Fruit fly (Drosophila melanogaster) whole organism, embryonic: ENCODE results near the gene CG32280.

Experiments used
- BEAF-32 ChIP-seq: fragments of 200-800 bp; sonication (Bioruptor generic); optimal IDR thresholded peaks from 3 replicates; lab custom pipeline; 2017; ENCODE audit warnings: missing biosample characterization, missing genetic modification characterization, mild to moderate bottlenecking, moderate library complexity, missing genetic modification reagents
- CG13775 ChIP-seq: fragments of 200-800 bp; sonication (Bioruptor generic); optimal IDR thresholded peaks from 3 replicates; lab custom pipeline; 2017; ENCODE audit warnings: missing biosample characterization, mild to moderate bottlenecking, missing genetic modification characterization
- CG14860 ChIP-seq: fragments of 200-800 bp; sonication (Bioruptor generic); IDR thresholded peaks from 3 replicates; pipeline ENCODE4 v1.3.6; 2022; ENCODE audit warnings: missing biosample characterization, missing genetic modification characterization; ENCODE audit not compliant: partially characterized antibody
- CG15696 ChIP-seq: fragments of 200-800 bp; sonication (Bioruptor generic); optimal IDR thresholded peaks from 2 replicates; lab custom pipeline; 2019; ENCODE audit warnings: missing biosample characterization, mild to moderate bottlenecking, missing genetic modification characterization, moderate library complexity
- CG1602 ChIP-seq: fragments of 200-800 bp; sonication (Bioruptor generic); optimal IDR thresholded peaks from 3 replicates; lab custom pipeline; 2016; ENCODE audit warnings: missing biosample characterization, missing genetic modification characterization
- CG17385 ChIP-seq: fragments of 200-800 bp; sonication (Bioruptor generic); optimal IDR thresholded peaks from 3 replicates; lab custom pipeline; 2018; ENCODE audit warnings: missing biosample characterization, mild to moderate bottlenecking, missing genetic modification characterization
- CG17568 ChIP-seq: fragments of 200-800 bp; sonication (Bioruptor generic); optimal IDR thresholded peaks from 2 replicates; lab custom pipeline; 2018; ENCODE audit warnings: missing biosample characterization, mild to moderate bottlenecking, missing genetic modification characterization, moderate library complexity
- CG32767 ChIP-seq: fragments of 200-800 bp; sonication (Bioruptor generic); IDR thresholded peaks from 2 replicates; pipeline ENCODE4 v1.3.6; 2022; ENCODE audit warnings: missing biosample characterization, missing genetic modification characterization
- CG3995 ChIP-seq: fragments of 200-800 bp; sonication (Bioruptor generic); optimal IDR thresholded peaks from 3 replicates; lab custom pipeline; 2016; ENCODE audit warnings: missing biosample characterization, missing genetic modification characterization
- CG42726 ChIP-seq: fragments of 200-800 bp; sonication (Bioruptor generic); IDR thresholded peaks from 2 replicates; pipeline ENCODE4 v1.3.6; 2022; ENCODE audit warnings: missing biosample characterization, missing genetic modification characterization; ENCODE audit not compliant: partially characterized antibody
- CG5953 ChIP-seq: fragments of 200-800 bp; sonication (Bioruptor generic); IDR thresholded peaks from 2 replicates; pipeline ENCODE4 v1.3.6; 2022; ENCODE audit warnings: missing biosample characterization, missing genetic modification characterization
- CG7556 ChIP-seq: fragments of 200-800 bp; sonication (Bioruptor generic); optimal IDR thresholded peaks from 2 replicates; lab custom pipeline; 2017; ENCODE audit warnings: missing biosample characterization, mild to moderate bottlenecking, missing genetic modification characterization
- CG8281 ChIP-seq: fragments of 200-800 bp; sonication (Bioruptor generic); optimal IDR thresholded peaks from 2 replicates; lab custom pipeline; 2018; ENCODE audit warnings: missing biosample characterization, mild to moderate bottlenecking, missing genetic modification characterization, moderate library complexity
- CG9437 ChIP-seq: fragments of 200-800 bp; sonication (Bioruptor generic); optimal IDR thresholded peaks from 2 replicates; lab custom pipeline; 2018; ENCODE audit warnings: missing biosample characterization, mild to moderate bottlenecking, missing genetic modification characterization
- CG9817 ChIP-seq: fragments of 200-800 bp; sonication (Bioruptor generic); optimal IDR thresholded peaks from 2 replicates; lab custom pipeline; 2018; ENCODE audit warnings: missing biosample characterization, mild to moderate bottlenecking, missing genetic modification characterization, moderate library complexity
- D ChIP-seq, 2 experiments: fragments of 200-800 bp in 1 of 2; fragments of >200 bp in 1 of 2; sonication (Bioruptor generic) in 1 of 2; optimal IDR thresholded peaks; 2 replicates in 1 of 2; 3 replicates in 1 of 2; lab custom pipeline; 2017; ENCODE audit warnings: mild to moderate bottlenecking in 1 of 2, missing biosample characterization in 1 of 2, missing genetic modification characterization in 1 of 2, missing genetic modification reagents in 1 of 2
- Dfd ChIP-seq, 2 experiments: fragments of >200 bp; optimal IDR thresholded peaks; 2 replicates each; lab custom pipeline; 2017; ENCODE audit warnings: missing biosample characterization in 2 of 2, missing genetic modification characterization in 2 of 2
- Ets65A ChIP-seq: fragments of 200-800 bp; sonication (Bioruptor generic); peaks from one replicate; lab custom pipeline; 2016; ENCODE audit warnings: missing biosample characterization, missing genetic modification characterization
- Hand ChIP-seq: fragments of 200-800 bp; sonication (Bioruptor generic); optimal IDR thresholded peaks from 2 replicates; lab custom pipeline; 2017; ENCODE audit warnings: mild to moderate bottlenecking, missing biosample characterization, missing genetic modification reagents, missing genetic modification characterization
- Hsf ChIP-seq: fragments of 200-800 bp; sonication (Bioruptor generic); optimal IDR thresholded peaks from 3 replicates; lab custom pipeline; 2016; ENCODE audit warnings: missing biosample characterization, missing genetic modification characterization
- MBD-R2 ChIP-seq: fragments of 200-800 bp; sonication (Bioruptor generic); IDR thresholded peaks from 2 replicates; pipeline ENCODE4 v1.3.6; 2022; ENCODE audit warnings: missing biosample characterization, missing genetic modification characterization
- MESR4 ChIP-seq: fragments of 200-800 bp; sonication (Bioruptor generic); optimal IDR thresholded peaks from 2 replicates; lab custom pipeline; 2018; ENCODE audit warnings: missing biosample characterization, mild to moderate bottlenecking, missing genetic modification characterization, moderate library complexity
- Med ChIP-seq: fragments of 200-800 bp; sonication (Bioruptor generic); peaks from one replicate; lab custom pipeline; 2016; ENCODE audit warnings: missing biosample characterization, missing genetic modification characterization, mild to moderate bottlenecking, inconsistent platforms, moderate library complexity
- Rfx ChIP-seq: fragments of 200-800 bp; sonication (Bioruptor generic); IDR thresholded peaks from 2 replicates; pipeline ENCODE4 v1.3.6; 2022; ENCODE audit warnings: missing biosample characterization, missing genetic modification characterization
- Sox102F ChIP-seq: fragments of 200-800 bp; sonication (Bioruptor generic); optimal IDR thresholded peaks from 2 replicates; lab custom pipeline; 2018; ENCODE audit warnings: missing biosample characterization, mild to moderate bottlenecking, missing genetic modification characterization, moderate library complexity
- Stat92E ChIP-seq, 3 experiments: fragments of >200 bp in 2 of 3; fragments of 200-800 bp in 1 of 3; sonication (Bioruptor generic) in 1 of 3; optimal IDR thresholded peaks; 2 replicates each; lab custom pipeline; 2017 to 2019; ENCODE audit warnings: missing biosample characterization in 3 of 3, missing genetic modification characterization in 3 of 3, mild to moderate bottlenecking in 1 of 3, moderate library complexity in 1 of 3
- YL-1 ChIP-seq: fragments of 200-800 bp; sonication (Bioruptor generic); optimal IDR thresholded peaks from 3 replicates; lab custom pipeline; 2017; ENCODE audit warnings: missing biosample characterization, mild to moderate bottlenecking, missing genetic modification characterization
- ara ChIP-seq: fragments of 200-800 bp; sonication (Bioruptor generic); IDR thresholded peaks from 2 replicates; pipeline ENCODE4 v1.3.6; 2022; ENCODE audit warnings: missing biosample characterization, missing genetic modification characterization
- ash1 ChIP-seq: fragments of 200-800 bp; sonication (Bioruptor generic); optimal IDR thresholded peaks from 2 replicates; lab custom pipeline; 2018; ENCODE audit warnings: missing biosample characterization, mild to moderate bottlenecking, missing genetic modification characterization
- bsh ChIP-seq, 2 experiments: fragments of 200-800 bp; sonication (Bioruptor generic); optimal IDR thresholded peaks; 2 replicates each; lab custom pipeline; 2017 to 2018; ENCODE audit warnings: mild to moderate bottlenecking in 2 of 2, missing biosample characterization in 2 of 2, missing genetic modification characterization in 2 of 2, moderate library complexity in 1 of 2
- chinmo ChIP-seq: fragments of 200-800 bp; sonication (Bioruptor generic); IDR thresholded peaks from 4 replicates; pipeline ENCODE4 v1.3.6; 2022; ENCODE audit warnings: missing biosample characterization, missing genetic modification characterization; ENCODE audit not compliant: partially characterized antibody
- chn ChIP-seq: fragments of 200-800 bp; sonication (Bioruptor generic); optimal IDR thresholded peaks from 2 replicates; lab custom pipeline; 2016; ENCODE audit warnings: missing biosample characterization, missing genetic modification characterization
- dpn ChIP-seq, 2 experiments: fragments of 200-800 bp; sonication (Bioruptor generic); optimal IDR thresholded peaks; 3 replicates each; lab custom pipeline; 2016; ENCODE audit warnings: missing biosample characterization in 2 of 2, missing genetic modification characterization in 2 of 2
- gce ChIP-seq: fragments of 200-800 bp; sonication (Bioruptor generic); IDR thresholded peaks from 3 replicates; pipeline ENCODE4 v1.3.6; 2022; ENCODE audit warnings: missing biosample characterization, missing genetic modification characterization
- mam ChIP-seq: fragments of 200-800 bp; sonication (Bioruptor generic); optimal IDR thresholded peaks from 3 replicates; lab custom pipeline; 2016; ENCODE audit warnings: missing biosample characterization, missing genetic modification characterization
- nerfin-2 ChIP-seq: fragments of 200-800 bp; sonication (Bioruptor generic); IDR thresholded peaks from 2 replicates; pipeline ENCODE4 v1.3.6; 2022; ENCODE audit warnings: missing biosample characterization, missing genetic modification characterization; ENCODE audit not compliant: partially characterized antibody
- nmo ChIP-seq: fragments of 200-800 bp; sonication (Bioruptor generic); optimal IDR thresholded peaks from 2 replicates; lab custom pipeline; 2018; ENCODE audit warnings: missing biosample characterization, mild to moderate bottlenecking, missing genetic modification characterization, moderate library complexity
- nom ChIP-seq: fragments of 200-800 bp; sonication (Bioruptor generic); optimal IDR thresholded peaks from 2 replicates; lab custom pipeline; 2017; ENCODE audit warnings: missing biosample characterization, missing genetic modification characterization, mild to moderate bottlenecking, moderate library complexity, missing genetic modification reagents
- prd ChIP-seq, 3 experiments: fragments of >200 bp in 2 of 3; fragments of 200-800 bp in 1 of 3; sonication (Bioruptor generic) in 1 of 3; optimal IDR thresholded peaks in 2 of 3; IDR thresholded peaks in 1 of 3; 2 replicates in 2 of 3; 3 replicates in 1 of 3; pipeline versions ENCODE4 v1.3.6 to Lab custom; 2017 to 2022; ENCODE audit warnings: missing biosample characterization in 1 of 3, missing genetic modification characterization in 1 of 3
- row ChIP-seq: fragments of 200-800 bp; sonication (Bioruptor generic); IDR thresholded peaks from 3 replicates; pipeline ENCODE4 v1.3.6; 2022; ENCODE audit warnings: missing biosample characterization, missing genetic modification characterization
- slp2 ChIP-seq: fragments of 200-800 bp; sonication (Bioruptor generic); optimal IDR thresholded peaks from 2 replicates; lab custom pipeline; 2016; ENCODE audit warnings: missing biosample characterization, missing genetic modification characterization
- sob ChIP-seq: fragments of 200-800 bp; sonication (Bioruptor generic); IDR thresholded peaks from 2 replicates; pipeline ENCODE4 v1.3.6; 2022; ENCODE audit warnings: missing biosample characterization, missing genetic modification characterization
- twi ChIP-seq: fragments of 200-800 bp; optimal IDR thresholded peaks from 2 replicates; lab custom pipeline; 2019; ENCODE audit warnings: missing biosample characterization, mild to moderate bottlenecking, missing genetic modification characterization, moderate library complexity

The CG32280 gene

DNA sequence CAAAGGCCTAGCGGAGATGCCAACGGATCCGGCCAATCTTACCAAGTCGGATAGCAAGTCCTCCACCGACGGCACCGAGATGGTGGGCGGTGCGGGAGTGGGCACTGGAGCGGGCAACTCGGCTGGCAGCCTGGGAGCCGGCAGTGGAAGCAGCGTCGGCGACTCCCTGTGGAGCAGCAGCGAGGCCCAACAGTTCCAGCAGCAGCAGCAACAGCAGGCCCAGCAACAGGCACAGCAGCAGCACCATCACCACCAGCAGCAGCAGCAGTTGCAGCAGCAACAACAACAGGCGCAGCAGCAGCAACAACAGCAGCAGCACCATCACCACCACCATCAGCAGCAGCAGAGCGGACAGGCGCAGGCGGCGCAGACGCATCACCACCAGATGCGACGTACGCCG is 14.6 kb upstream of the CG32280 start:
- TF ChIP-seq CG9817 (tag; lab: Kevin White, UChicago) (no peak), prd (optimal IDR thresholded peaks at IDR 0.05; lab: Kevin White, UChicago) (no peak), prd (GFP tag; IDR thresholded peaks at IDR 0.05; lab: Robert Waterston, UW) (no peak), mam (GFP tag; lab: Kevin White, UChicago) (no peak), nom (GFP tag; lab: Kevin White, UChicago) (no peak), D (optimal IDR thresholded peaks at IDR 0.05; lab: Kevin White, UChicago) (no peak), D (GFP tag; optimal IDR thresholded peaks at IDR 0.05; lab: Kevin White, UChicago) (no peak), ash1 (GFP tag; lab: Kevin White, UChicago) (no peak), CG42726 (GFP tag; lab: Robert Waterston, UW) (0 out of 2 replicates have a peak, but pooled peaks have one; percentile 21), Ets65A (GFP tag; lab: Kevin White, UChicago) (peak; percentile 86), CG32767 (GFP tag; lab: Robert Waterston, UW) (no peak), sob (GFP tag; lab: Robert Waterston, UW) (0 out of 2 replicates have a peak, but pooled peaks have one; percentile 29), Dfd (GFP tag; optimal IDR thresholded peaks at IDR 0.05; lab: Kevin White, UChicago) (peak in 1 of 2 experiments; percentile 91), Med (peak; percentile 53), CG5953 (GFP tag; lab: Robert Waterston, UW) (0 out of 2 replicates have a peak, but pooled peaks have one; percentile 4)
- TF ChIP-seq, all 482 proteins: peak for 6

DNA sequence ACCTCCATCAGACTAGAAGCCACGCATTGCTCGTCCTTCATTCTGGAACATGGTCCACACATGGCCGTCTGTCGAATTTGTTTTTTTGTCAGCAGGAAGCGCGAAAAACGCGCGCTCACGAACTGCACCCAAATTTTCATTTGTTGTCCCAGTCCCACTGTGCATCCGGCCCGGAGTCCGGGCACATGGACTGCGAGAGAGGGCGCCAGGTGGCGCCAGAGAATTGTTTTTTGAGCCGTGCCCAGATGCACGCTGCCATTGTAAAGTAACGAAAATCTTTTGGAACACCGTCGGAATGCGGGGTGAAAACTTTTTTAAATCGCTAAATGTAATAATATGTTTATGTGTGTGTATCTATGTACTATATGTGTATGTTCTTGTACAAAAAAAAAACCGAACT is 7.3 kb upstream of the CG32280 start:
- no peak for TF ChIP-seq slp2
- no peak for TF ChIP-seq CG17568 (GFP tag; lab: Kevin White, UChicago)
- no peak for TF ChIP-seq nerfin-2
- no peak for TF ChIP-seq nmo (GFP tag; lab: Kevin White, UChicago)
- no peak for TF ChIP-seq CG14860 (GFP tag; lab: Robert Waterston, UW)
- no peak for TF ChIP-seq Stat92E (GFP tag; optimal IDR thresholded peaks at IDR 0.05; lab: Kevin White, UChicago)
- TF ChIP-seq Hand (GFP tag; lab: Kevin White, UChicago): no peak
- TF ChIP-seq Sox102F (GFP tag; lab: Kevin White, UChicago): no peak
- TF ChIP-seq chn (GFP tag; lab: Kevin White, UChicago): no peak
- no peak for TF ChIP-seq CG17385 (GFP tag; lab: Kevin White, UChicago)

DNA sequence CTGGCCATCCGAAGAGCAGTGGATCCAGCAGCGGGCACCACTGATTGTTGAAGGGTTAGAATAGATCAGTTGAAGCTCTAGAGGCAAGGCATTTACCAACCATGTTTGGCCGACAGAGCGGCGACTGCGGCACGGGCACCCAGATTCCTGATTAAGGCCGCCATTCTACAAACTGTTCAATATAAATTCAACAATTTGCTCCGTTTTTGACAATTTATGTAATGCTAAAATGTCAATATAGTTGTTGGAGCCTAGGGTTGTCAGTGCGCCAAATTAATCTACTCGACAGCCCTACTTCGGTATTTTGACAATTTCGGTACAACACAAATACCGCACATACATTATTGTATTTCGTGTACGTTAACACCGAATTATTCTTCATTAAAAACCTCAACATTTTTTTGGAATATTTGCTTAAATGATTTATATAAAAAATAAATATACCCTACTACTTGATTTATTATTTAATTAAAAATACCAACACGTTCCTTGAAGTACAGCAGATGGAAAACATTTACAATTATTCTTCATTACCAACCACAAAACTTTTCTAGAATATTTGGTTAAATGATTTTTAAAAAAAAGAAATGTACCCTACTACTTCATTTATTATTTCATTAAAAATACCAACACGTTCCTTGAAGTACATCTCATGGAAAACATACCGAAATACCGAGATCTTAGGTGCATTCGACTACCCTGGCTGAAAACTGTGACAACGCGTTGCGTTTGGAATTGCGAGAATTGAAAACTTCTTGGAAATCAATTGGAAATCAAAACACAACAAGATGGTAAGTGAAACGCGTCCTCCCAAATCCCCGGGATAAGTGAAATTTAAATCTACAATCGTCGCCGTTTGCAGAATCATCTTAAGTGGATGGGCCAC is 5.4 kb upstream of the CG32280 start, which contains the start of the genes ND-30 and CG15812:
ND-30 (minus strand) TSS at position 270 of the 886 bp plus-strand sequence.
CG15812 (plus strand) TSS at position 683 of the 886 bp plus-strand sequence.
- TF ChIP-seq MESR4 (GFP tag; lab: Kevin White, UChicago) (peak; percentile 92), CG15696 (tag; lab: Kevin White, UChicago) (peak; percentile 14), CG3995 (GFP tag; lab: Kevin White, UChicago) (peak; percentile 95), CG1602 (peak; percentile 45), gce (GFP tag; lab: Robert Waterston, UW) (no peak), CG7556 (GFP tag; lab: Kevin White, UChicago) (peak; percentile 24), bsh (GFP tag; optimal IDR thresholded peaks at IDR 0.05; lab: Kevin White, UChicago) (no peak), CG9437 (GFP tag; lab: Kevin White, UChicago) (peak; percentile 34), Rfx (peak; percentile 22; the same call in 1 of the 2 replicates), MBD-R2 (GFP tag; lab: Robert Waterston, UW) (peak; percentile 69), BEAF-32 (GFP tag; lab: Kevin White, UChicago) (peak; percentile 20), dpn (GFP tag; optimal IDR thresholded peaks at IDR 0.05; lab: Kevin White, UChicago) (peak in 1 of 2 experiments; percentile 1), Hsf (GFP tag; lab: Kevin White, UChicago) (no peak), CG8281 (tag; lab: Kevin White, UChicago) (peak; percentile 60), CG13775 (peak; percentile 6), ara (GFP tag; lab: Robert Waterston, UW) (no peak), nmo (GFP tag; lab: Kevin White, UChicago) (peak; percentile 48), row (GFP tag; lab: Robert Waterston, UW) (peak; percentile 73), twi (tag; lab: Kevin White, UChicago) (no peak), YL-1 (GFP tag; lab: Kevin White, UChicago) (peak; percentile 41), chinmo (0 out of 4 replicates have a peak, but pooled peaks have one; percentile 29)
